Fruit fly (Drosophila melanogaster): Measurements from ENCODE around the gene Cog4.

The Cog4 gene

DNA sequence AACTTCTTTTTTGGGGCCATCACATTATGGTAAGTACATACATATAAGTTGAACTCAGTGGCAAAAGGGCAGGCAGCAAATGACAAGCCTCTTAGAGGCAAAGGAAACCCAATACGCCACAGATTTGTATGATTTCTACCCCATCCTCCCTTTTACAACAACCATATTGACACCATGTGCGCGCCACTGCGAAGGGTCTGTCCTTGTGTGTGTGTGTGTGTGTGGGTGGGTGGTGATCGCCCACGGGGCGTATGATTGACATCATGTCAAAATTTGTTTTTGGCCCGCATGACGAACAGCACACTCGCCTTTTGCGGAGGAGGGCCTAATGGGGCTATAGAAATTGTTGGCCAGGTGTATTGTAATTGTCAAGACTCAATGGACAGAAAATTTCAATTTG is 11.2 kb upstream of the Cog4 start (continued):
- TF ChIP-seq CG1233 (GFP tag; optimal IDR thresholded peaks at IDR 0.05): no peak
- peak; percentile 33; the same call in 1 of the 2 replicates for TF ChIP-seq CG7372 (GFP tag; IDR thresholded peaks at IDR 0.05)
- TF ChIP-seq CG11093 (GFP tag; IDR thresholded peaks at IDR 0.05): no peak
- no peak for TF ChIP-seq D19B (GFP tag; optimal IDR thresholded peaks at IDR 0.05)
- TF ChIP-seq kah (GFP tag; optimal IDR thresholded peaks at IDR 0.05): no peak
- peak; percentile 8; the same call in 1 of the 3 replicates for TF ChIP-seq zfh1 (GFP tag; IDR thresholded peaks at IDR 0.05)
- TF ChIP-seq CG32532 (GFP tag; IDR thresholded peaks at IDR 0.05): 0 out of 2 replicates have a peak, but pooled peaks have one; percentile 10
- no peak for TF ChIP-seq bab2 (GFP tag; optimal IDR thresholded peaks at IDR 0.05)
- peak; percentile 30 for TF ChIP-seq CG12071 (GFP tag; optimal IDR thresholded peaks at IDR 0.05)
- peak; percentile 48 for TF ChIP-seq lab (GFP tag; optimal IDR thresholded peaks at IDR 0.05)
- peak; percentile 58 for TF ChIP-seq mirr (GFP tag; optimal IDR thresholded peaks at IDR 0.05)
- TF ChIP-seq PHDP (tag; optimal IDR thresholded peaks at IDR 0.05): no peak
- no peak for TF ChIP-seq usp (GFP tag; optimal IDR thresholded peaks at IDR 0.05)
- no peak for TF ChIP-seq Pdp1 (GFP tag; optimal IDR thresholded peaks at IDR 0.05)
- TF ChIP-seq Dad (GFP tag; optimal IDR thresholded peaks at IDR 0.05): no peak
- 0 out of 2 replicates have a peak, but pooled peaks have one; percentile 27 for TF ChIP-seq CG14441 (GFP tag; IDR thresholded peaks at IDR 0.05)
- TF ChIP-seq nom (GFP tag; optimal IDR thresholded peaks at IDR 0.05): no peak
- TF ChIP-seq NfI (GFP tag; optimal IDR thresholded peaks at IDR 0.05): peak; percentile 8
- no peak for TF ChIP-seq Dll (GFP tag; IDR thresholded peaks at IDR 0.05; ENCODE audit: partially characterized antibody)
- peak; percentile 20 for TF ChIP-seq ATbp (GFP tag; optimal IDR thresholded peaks at IDR 0.05)
- peak; percentile 99 for TF ChIP-seq sr (GFP tag; IDR thresholded peaks at IDR 0.05)
- no peak for TF ChIP-seq sens (GFP tag)

DNA sequence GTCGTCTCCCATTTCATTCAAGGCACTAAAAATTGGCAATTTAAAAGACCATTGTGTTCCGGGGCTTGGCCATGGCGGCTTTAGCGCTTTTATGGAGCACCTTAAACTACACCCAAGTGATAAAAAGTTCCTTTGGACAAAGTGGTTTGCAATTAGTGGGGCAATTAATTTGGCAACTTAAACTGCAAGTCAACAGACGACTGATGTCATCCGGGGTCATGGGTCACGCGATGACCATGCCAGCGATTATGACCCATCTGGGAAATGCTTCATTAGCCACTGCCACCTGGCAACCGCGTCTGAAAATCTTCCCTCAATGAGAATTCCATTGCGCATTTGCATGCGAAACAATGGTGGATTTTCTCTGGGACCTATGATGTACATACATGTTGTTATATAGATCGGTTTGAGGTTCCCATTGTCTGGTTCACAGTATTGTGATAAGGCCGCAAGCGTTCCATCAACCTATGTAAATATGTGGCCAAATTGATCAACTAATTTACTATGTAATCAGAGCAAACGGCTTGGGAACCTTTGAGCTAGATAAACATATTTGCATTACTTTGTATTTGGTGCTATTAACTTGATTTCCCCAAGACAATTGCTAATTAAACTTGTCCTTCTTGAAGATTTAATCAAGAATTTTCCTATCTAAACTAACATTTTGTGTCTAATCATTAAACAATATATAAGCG is 8.8 kb upstream of the Cog4 start:
- TF ChIP-seq CG8290 (GFP tag; optimal IDR thresholded peaks at IDR 0.05) (no peak), CG8290 (tag; optimal IDR thresholded peaks at IDR 0.05) (no peak), CG18599 (GFP tag; optimal IDR thresholded peaks at IDR 0.05) (no peak), NfI (GFP tag; optimal IDR thresholded peaks at IDR 0.05) (no peak), Blimp-1 (GFP tag; optimal IDR thresholded peaks at IDR 0.05) (peak; percentile 33), CG1602 (GFP tag; optimal IDR thresholded peaks at IDR 0.05) (peak; percentile 25), Asciz (GFP tag; optimal IDR thresholded peaks at IDR 0.05) (peak; percentile 65), salm (tag; optimal IDR thresholded peaks at IDR 0.05) (peak; percentile 1), CG2875 (GFP tag; optimal IDR thresholded peaks at IDR 0.05) (peak; percentile 48), CG9876 (GFP tag; optimal IDR thresholded peaks at IDR 0.05) (no peak), CG31224 (GFP tag; IDR thresholded peaks at IDR 0.05) (no peak), CG31365 (tag; optimal IDR thresholded peaks at IDR 0.05) (no peak), Vsx1 (GFP tag; optimal IDR thresholded peaks at IDR 0.05) (peak; percentile 25), Spps (tag; optimal IDR thresholded peaks at IDR 0.05) (peak; percentile 29), CG8359 (GFP tag; optimal IDR thresholded peaks at IDR 0.05; ENCODE audit: borderline replicate concordance) (peak; percentile 3), CG14710 (tag; optimal IDR thresholded peaks at IDR 0.05) (peak; percentile 11), CG1603 (tag; optimal IDR thresholded peaks at IDR 0.05) (peak; percentile 63), CG17568 (GFP tag; optimal IDR thresholded peaks at IDR 0.05) (peak; percentile 16), CG15696 (tag; optimal IDR thresholded peaks at IDR 0.05) (peak; percentile 7), CG8089 (GFP tag; optimal IDR thresholded peaks at IDR 0.05) (peak; percentile 23), sc (optimal IDR thresholded peaks at IDR 0.05) (no peak), sc (GFP tag; optimal IDR thresholded peaks at IDR 0.05) (peak; percentile 32), CG9727 (GFP tag; optimal IDR thresholded peaks at IDR 0.05) (peak; percentile 23), CG6813 (GFP tag; optimal IDR thresholded peaks at IDR 0.05) (peak; percentile 52), ci (GFP tag; IDR thresholded peaks at IDR 0.05) (0 out of 3 replicates have a peak, but pooled peaks have one; percentile 38), Taf1 (GFP tag; IDR thresholded peaks at IDR 0.05) (no peak), Hr78 (GFP tag; optimal IDR thresholded peaks at IDR 0.05) (peak in 1 of 2 experiments; percentile 18), eve (GFP tag; optimal IDR thresholded peaks at IDR 0.05) (no peak)

Data from whole organism, embryonic.